Worm (Caenorhabditis elegans) whole organism, young adult: Measurements from ENCODE around the gene ubc-26.
A peak's percentile ranks its signal among the peaks of the same experiment; 100 is the strongest.

ENCODE experiments used
- B0019.2 ChIP-seq: fragments of 200-800 bp; sonication (Bioruptor generic); conservative IDR thresholded peaks from 2 replicates; pipeline ENCODE4 v1.3.6; 2022; ENCODE audit warnings: missing genetic modification reagents, missing genetic modification characterization, missing compliant biosample characterization
- B0035.1 ChIP-seq: sonication (generic microtip); optimal IDR thresholded peaks from 2 replicates; lab custom pipeline; 2016; ENCODE audit warnings: missing genetic modification characterization, mild to moderate bottlenecking, missing compliant biosample characterization, missing genotype, missing genetic modification reagents
- B0261.1 ChIP-seq: sonication (generic microtip); optimal IDR thresholded peaks from 2 replicates; lab custom pipeline; 2016; ENCODE audit warnings: mild to moderate bottlenecking, missing genetic modification characterization, moderate library complexity, missing compliant biosample characterization
- D2030.7 ChIP-seq: fragments of 200-800 bp; sonication (Bioruptor generic); IDR thresholded peaks from 2 replicates; pipeline ENCODE4 v1.3.6; 2022; ENCODE audit warnings: missing genetic modification reagents, missing genetic modification characterization, missing compliant biosample characterization
- F22D6.2 ChIP-seq: sonication (generic microtip); optimal IDR thresholded peaks from 2 replicates; lab custom pipeline; 2016; ENCODE audit warnings: mild to moderate bottlenecking, missing genetic modification characterization, missing compliant biosample characterization
- F23B12.7 ChIP-seq: sonication (generic microtip); optimal IDR thresholded peaks from 2 replicates; lab custom pipeline; 2017; ENCODE audit warnings: missing genetic modification characterization, mild to moderate bottlenecking, missing compliant biosample characterization, antibody characterized with exemption, moderate library complexity; ENCODE audit not compliant: insufficient read depth
- F37B4.10 ChIP-seq: fragments of 200-800 bp; sonication (Bioruptor generic); IDR thresholded peaks from 2 replicates; pipeline ENCODE4 v1.3.6; 2022; ENCODE audit warnings: missing genetic modification characterization, missing compliant biosample characterization
- F57A8.1 ChIP-seq: fragments of 200-800 bp; sonication (Bioruptor generic); optimal IDR thresholded peaks from 2 replicates; lab custom pipeline; 2018; ENCODE audit warnings: mild to moderate bottlenecking, missing genetic modification characterization, moderate library complexity, missing compliant biosample characterization
- F57C9.4 ChIP-seq: sonication (generic microtip); optimal IDR thresholded peaks from 2 replicates; lab custom pipeline; 2017; ENCODE audit warnings: mild to moderate bottlenecking, missing genetic modification characterization, missing compliant biosample characterization
- K11D2.4 ChIP-seq: fragments of 200-800 bp; sonication (Bioruptor generic); IDR thresholded peaks from 2 replicates; pipeline ENCODE4 v1.3.6; 2022; ENCODE audit warnings: missing genetic modification reagents, missing genetic modification characterization, missing compliant biosample characterization
- T07F8.4 ChIP-seq: sonication (generic microtip); optimal IDR thresholded peaks from 2 replicates; lab custom pipeline; 2016; ENCODE audit warnings: mild to moderate bottlenecking, missing genetic modification characterization, moderate library complexity, missing compliant biosample characterization
- Y53F4B.3 ChIP-seq: fragments of 200-800 bp; sonication (Bioruptor generic); IDR thresholded peaks from 2 replicates; pipeline ENCODE4 v1.3.6; 2022; ENCODE audit warnings: missing genetic modification reagents, missing genetic modification characterization, missing compliant biosample characterization
- Y67H2A.10 ChIP-seq: fragments of 200-800 bp; sonication (Bioruptor generic); conservative IDR thresholded peaks from 2 replicates; pipeline ENCODE4 v1.3.6; 2022; ENCODE audit warnings: missing genetic modification reagents, missing genetic modification characterization, missing compliant biosample characterization
- Y79H2A.3 ChIP-seq: fragments of 200-800 bp; sonication (Bioruptor generic); conservative IDR thresholded peaks from 2 replicates; pipeline ENCODE4 v1.3.6; 2022; ENCODE audit warnings: missing genetic modification reagents, missing genetic modification characterization, missing compliant biosample characterization
- Y95B8A.8 ChIP-seq: fragments of 200-800 bp; sonication (Bioruptor generic); IDR thresholded peaks from 2 replicates; pipeline ENCODE4 v1.3.6; 2022; ENCODE audit warnings: missing genetic modification reagents, missing genetic modification characterization, missing compliant biosample characterization
- atf-7 ChIP-seq: sonication (generic microtip); optimal IDR thresholded peaks from 2 replicates; lab custom pipeline; 2017; ENCODE audit warnings: mild to moderate bottlenecking, missing genetic modification characterization, missing compliant biosample characterization
- bed-2 ChIP-seq: fragments of 200-800 bp; sonication (Bioruptor generic); IDR thresholded peaks from 2 replicates; pipeline ENCODE4 v1.3.6; 2022; ENCODE audit warnings: missing genetic modification reagents, missing genetic modification characterization, missing compliant biosample characterization
- ceh-100 ChIP-seq: fragments of 200-800 bp; sonication (Bioruptor generic); IDR thresholded peaks from 2 replicates; pipeline ENCODE4 v1.3.6; 2022; ENCODE audit warnings: missing genetic modification reagents, missing genetic modification characterization, missing compliant biosample characterization
- die-1 ChIP-seq: sonication (generic microtip); optimal IDR thresholded peaks from 2 replicates; lab custom pipeline; 2016; ENCODE audit warnings: missing genotype, mild to moderate bottlenecking, missing genetic modification characterization, missing compliant biosample characterization
- dox-1 ChIP-seq: fragments of 200-800 bp; sonication (Bioruptor generic); IDR thresholded peaks from 2 replicates; pipeline ENCODE4 v1.3.6; 2022; ENCODE audit warnings: missing genetic modification reagents, missing genetic modification characterization, missing compliant biosample characterization
- dpl-1 ChIP-seq: fragments of 150-350 bp; optimal IDR thresholded peaks from 2 replicates; lab custom pipeline; 2014; ENCODE audit warnings: missing biosample characterization, missing genetic modification reagents, missing genetic modification characterization
- ekl-4 ChIP-seq: fragments of 200-800 bp; sonication (Bioruptor generic); IDR thresholded peaks from 2 replicates; pipeline ENCODE4 v1.3.6; 2022; ENCODE audit warnings: missing genetic modification reagents, missing genetic modification characterization, missing compliant biosample characterization
- ets-4 ChIP-seq: fragments of 200-800 bp; sonication (Bioruptor generic); optimal IDR thresholded peaks from 2 replicates; lab custom pipeline; 2018; ENCODE audit warnings: mild to moderate bottlenecking, missing genetic modification characterization, missing compliant biosample characterization
- fkh-3 ChIP-seq: sonication (generic microtip); optimal IDR thresholded peaks from 2 replicates; lab custom pipeline; 2016; ENCODE audit warnings: mild to moderate bottlenecking, missing genetic modification characterization, missing compliant biosample characterization
- hlh-12 ChIP-seq: sonication (generic microtip); optimal IDR thresholded peaks from 2 replicates; lab custom pipeline; 2016; ENCODE audit warnings: missing genetic modification characterization, missing compliant biosample characterization
- hrde-1 ChIP-seq: sonication (generic microtip); optimal IDR thresholded peaks from 2 replicates; lab custom pipeline; 2016; ENCODE audit warnings: missing genetic modification characterization, mild to moderate bottlenecking, missing compliant biosample characterization, moderate library complexity, missing genotype, missing genetic modification reagents, borderline replicate concordance
- let-607 ChIP-seq, 2 experiments: fragments of 200-800 bp in 1 of 2; sonication (Bioruptor generic) in 1 of 2; sonication (generic microtip) in 1 of 2; optimal IDR thresholded peaks; 2 replicates each; lab custom pipeline; 2016 to 2018; ENCODE audit warnings: mild to moderate bottlenecking in 2 of 2, missing compliant biosample characterization in 2 of 2, missing genetic modification characterization in 2 of 2, moderate library complexity in 2 of 2, missing genotype in 1 of 2
- lin-54 ChIP-seq: fragments of 200-800 bp; sonication (Bioruptor generic); optimal IDR thresholded peaks from 2 replicates; lab custom pipeline; 2018; ENCODE audit warnings: mild to moderate bottlenecking, missing genetic modification characterization, missing compliant biosample characterization
- lsy-27 ChIP-seq: sonication (generic microtip); optimal IDR thresholded peaks from 2 replicates; lab custom pipeline; 2017; ENCODE audit warnings: missing genetic modification characterization, mild to moderate bottlenecking, missing compliant biosample characterization, antibody characterized with exemption, missing genotype, borderline replicate concordance; ENCODE audit not compliant: insufficient read depth
- mes-4 ChIP-seq: sonication (generic microtip); optimal IDR thresholded peaks from 2 replicates; lab custom pipeline; 2016; ENCODE audit warnings: missing genotype, missing genetic modification characterization, missing compliant biosample characterization
- mxl-1 ChIP-seq: sonication (generic microtip); optimal IDR thresholded peaks from 2 replicates; lab custom pipeline; 2016; ENCODE audit warnings: missing genetic modification characterization, missing compliant biosample characterization
- nfyb-1 ChIP-seq: fragments of 200-800 bp; sonication (Bioruptor generic); IDR thresholded peaks from 2 replicates; pipeline ENCODE4 v1.3.6; 2022; ENCODE audit warnings: missing genetic modification reagents, missing genetic modification characterization, missing compliant biosample characterization
- nhr-80 ChIP-seq: sonication (generic microtip); optimal IDR thresholded peaks from 2 replicates; lab custom pipeline; 2016; ENCODE audit warnings: missing genetic modification characterization, missing compliant biosample characterization
- nhr-90 ChIP-seq: sonication (generic microtip); optimal IDR thresholded peaks from 2 replicates; lab custom pipeline; 2016; ENCODE audit warnings: missing genotype, mild to moderate bottlenecking, missing genetic modification characterization, missing compliant biosample characterization
- pha-4 ChIP-seq: fragments of 150-350 bp; sonication (generic microtip); optimal IDR thresholded peaks from 2 replicates; lab custom pipeline; 2014; ENCODE audit warnings: missing biosample characterization, missing genetic modification reagents, missing genetic modification characterization
- rcor-1 ChIP-seq: fragments of 200-800 bp; sonication (Bioruptor generic); IDR thresholded peaks from 2 replicates; pipeline ENCODE4 v1.3.6; 2022; ENCODE audit warnings: missing genetic modification reagents, missing genetic modification characterization, missing compliant biosample characterization
- rec-8 ChIP-seq, 2 experiments: sonication (generic microtip); optimal IDR thresholded peaks; 2 replicates each; lab custom pipeline; 2016; ENCODE audit warnings: mild to moderate bottlenecking in 2 of 2, missing genetic modification characterization in 2 of 2, missing genetic modification reagents in 2 of 2, missing genotype in 2 of 2, missing biosample characterization in 1 of 2, missing compliant biosample characterization in 1 of 2, moderate library complexity in 1 of 2
- snpc-1.3 ChIP-seq: sonication (generic microtip); optimal IDR thresholded peaks from 2 replicates; lab custom pipeline; 2017; ENCODE audit warnings: missing genetic modification characterization, mild to moderate bottlenecking, missing compliant biosample characterization, antibody characterized with exemption, moderate library complexity, missing genotype, missing genetic modification reagents; ENCODE audit not compliant: insufficient read depth
- snpc-4 ChIP-seq, 5 experiments: fragments of 150-350 bp in 1 of 5; sonication (generic microtip) in 4 of 5; optimal IDR thresholded peaks; 2 replicates each; lab custom pipeline; 2014 to 2018; ENCODE audit warnings: missing genetic modification characterization in 5 of 5, missing biosample characterization in 3 of 5, antibody characterized with exemption in 2 of 5, mild to moderate bottlenecking in 2 of 5, missing compliant biosample characterization in 2 of 5, missing genotype in 2 of 5, moderate library complexity in 2 of 5, missing genetic modification reagents in 1 of 5
- somi-1 ChIP-seq: fragments of 200-800 bp; sonication (Bioruptor generic); optimal IDR thresholded peaks from 2 replicates; lab custom pipeline; 2018; ENCODE audit warnings: mild to moderate bottlenecking, missing genetic modification characterization, missing compliant biosample characterization
- sptf-2 ChIP-seq: fragments of 200-800 bp; sonication (Bioruptor generic); optimal IDR thresholded peaks from 2 replicates; lab custom pipeline; 2018; ENCODE audit warnings: mild to moderate bottlenecking, missing genetic modification characterization, missing compliant biosample characterization
- tlf-1 ChIP-seq: fragments of 200-800 bp; sonication (Bioruptor generic); optimal IDR thresholded peaks from 2 replicates; lab custom pipeline; 2018; ENCODE audit warnings: mild to moderate bottlenecking, missing genetic modification characterization, missing compliant biosample characterization
- xnd-1 ChIP-seq: sonication (generic microtip); optimal IDR thresholded peaks from 2 replicates; lab custom pipeline; 2016; ENCODE audit warnings: missing genotype, missing genetic modification reagents, missing genetic modification characterization, missing compliant biosample characterization
- zim-3 ChIP-seq: sonication (generic microtip); optimal IDR thresholded peaks from 2 replicates; lab custom pipeline; 2017; ENCODE audit warnings: mild to moderate bottlenecking, missing genetic modification characterization, moderate library complexity, missing compliant biosample characterization
- ztf-25 ChIP-seq: fragments of 200-800 bp; sonication (Bioruptor generic); IDR thresholded peaks from 2 replicates; pipeline ENCODE4 v1.3.6; 2022; ENCODE audit warnings: missing genetic modification reagents, missing genetic modification characterization, missing compliant biosample characterization
- ztf-3 ChIP-seq: fragments of 200-800 bp; sonication (Bioruptor generic); optimal IDR thresholded peaks from 2 replicates; lab custom pipeline; 2018; ENCODE audit warnings: mild to moderate bottlenecking, missing genetic modification characterization, missing compliant biosample characterization

Gene ubc-26

DNA sequence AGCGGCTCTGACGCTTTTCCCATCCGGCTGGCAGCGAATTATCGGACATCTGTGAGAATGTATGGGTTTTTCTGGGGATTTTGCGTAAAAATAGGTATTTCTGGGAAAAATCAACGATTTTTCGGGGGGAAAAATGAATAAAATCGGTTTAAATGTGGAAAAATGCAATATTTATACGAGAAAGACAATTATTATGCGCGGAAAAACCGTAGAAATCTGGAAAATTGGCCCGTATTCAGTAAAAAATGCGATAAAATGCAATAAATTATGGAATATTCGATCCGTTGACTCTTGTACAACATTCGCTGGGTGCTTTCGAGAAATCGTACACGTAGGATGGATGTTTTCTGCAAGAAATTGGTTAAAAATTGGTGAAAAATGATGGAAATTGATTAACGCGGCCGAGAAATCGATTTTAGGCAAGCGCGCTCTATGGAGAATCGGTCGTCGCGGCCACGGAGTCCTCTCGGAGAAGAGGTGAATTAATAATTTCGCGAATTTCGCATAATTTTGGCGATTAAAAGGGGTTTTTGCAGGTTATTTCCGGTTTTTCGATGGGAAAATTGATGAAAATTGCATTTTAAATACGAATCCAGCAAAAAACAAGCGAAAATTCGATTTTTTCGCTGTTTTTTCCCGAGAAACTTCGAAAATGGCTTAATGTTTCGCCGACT lies 11.1 kb downstream of the ubc-26 start, which contains the start of gene pinn-1:
Gene pinn-1 (minus strand): TSS at position 51 of the 674 bp plus-strand sequence.
- TF ChIP-seq dox-1 (GFP tag; lab: Robert Waterston, UW) = peak; percentile 94
- TF ChIP-seq mes-4 (tag; lab: Kevin White, UChicago) = no peak
- TF ChIP-seq ztf-25 (GFP tag; lab: Robert Waterston, UW) = 0 out of 2 replicates have a peak, but pooled peaks have one; percentile 31
- no peak for TF ChIP-seq Y79H2A.3 (GFP tag; lab: Robert Waterston, UW)
- TF ChIP-seq nhr-80 = peak; percentile 4
- TF ChIP-seq ets-4 = no peak
- no peak for TF ChIP-seq pha-4 (tag; lab: Kevin White, UChicago)
- peak; percentile 63; the same call in 1 of the 2 replicates for TF ChIP-seq B0019.2 (GFP tag; lab: Robert Waterston, UW)
- TF ChIP-seq ceh-100 (GFP tag; lab: Robert Waterston, UW) = peak; percentile 85
- TF ChIP-seq snpc-4 (GFP tag; optimal IDR thresholded peaks at IDR 0.05; lab: Kevin White, UChicago) = no peak
- peak; percentile 29 to 76 (median 45) for TF ChIP-seq snpc-4 (tag; optimal IDR thresholded peaks at IDR 0.05; lab: Kevin White, UChicago)
- TF ChIP-seq Y67H2A.10 (GFP tag; lab: Robert Waterston, UW) = peak; percentile 70; the same call in 1 of the 2 replicates
- TF ChIP-seq rec-8 (tag; optimal IDR thresholded peaks at IDR 0.05; lab: Kevin White, UChicago) = peak; percentile 28 to 56
- TF ChIP-seq T07F8.4 (tag; lab: Kevin White, UChicago) = no peak
- no peak for TF ChIP-seq F37B4.10 (GFP tag; lab: Robert Waterston, UW)
- TF ChIP-seq zim-3 (tag; lab: Kevin White, UChicago) = peak; percentile 60
- TF ChIP-seq Y53F4B.3 (GFP tag; lab: Robert Waterston, UW) = peak; percentile 10; the same call in 1 of the 2 replicates
- peak; percentile 77 for TF ChIP-seq Y95B8A.8 (GFP tag; lab: Robert Waterston, UW)
- peak; percentile 81 for TF ChIP-seq lin-54 (GFP tag; lab: Kevin White, UChicago)
- no peak for TF ChIP-seq fkh-3 (tag; lab: Kevin White, UChicago)
- TF ChIP-seq bed-2 (GFP tag; lab: Robert Waterston, UW) = peak; percentile 97
- TF ChIP-seq hlh-12 (tag; lab: Kevin White, UChicago) = no peak
- peak; percentile 21 for TF ChIP-seq B0261.1 (tag; lab: Kevin White, UChicago)
- peak; percentile 91 for TF ChIP-seq rcor-1 (GFP tag; lab: Robert Waterston, UW)
- peak; percentile 89 for TF ChIP-seq K11D2.4
- TF ChIP-seq dpl-1 (GFP tag; lab: Kevin White, UChicago) = peak; percentile 47
- TF ChIP-seq hrde-1 (tag; lab: Kevin White, UChicago) = no peak
- TF ChIP-seq tlf-1 (GFP tag; lab: Kevin White, UChicago) = peak; percentile 67
- TF ChIP-seq F57A8.1 (GFP tag; lab: Kevin White, UChicago) = no peak
- no peak for TF ChIP-seq die-1 (tag; lab: Kevin White, UChicago)
- no peak for TF ChIP-seq somi-1
- TF ChIP-seq nhr-90 (tag; lab: Kevin White, UChicago) = no peak
- TF ChIP-seq F22D6.2 = peak; percentile 66
- peak; percentile 45 for TF ChIP-seq F23B12.7 (tag; lab: Kevin White, UChicago)
- TF ChIP-seq ztf-3 = no peak
- peak; percentile 61 for TF ChIP-seq F57C9.4 (tag; lab: Kevin White, UChicago)
- peak; percentile 37 for TF ChIP-seq xnd-1 (tag; lab: Kevin White, UChicago)
- peak; percentile 68 for TF ChIP-seq ekl-4
- TF ChIP-seq let-607 (tag; optimal IDR thresholded peaks at IDR 0.05; lab: Kevin White, UChicago) = no peak
- TF ChIP-seq nfyb-1 (GFP tag; lab: Robert Waterston, UW) = peak; percentile 92
- peak; percentile 68 for TF ChIP-seq atf-7
- TF ChIP-seq sptf-2 (GFP tag; lab: Kevin White, UChicago) = peak; percentile 62
- no peak for TF ChIP-seq lsy-27 (tag; lab: Kevin White, UChicago)
- TF ChIP-seq mxl-1 (tag; lab: Kevin White, UChicago) = no peak
- no peak for TF ChIP-seq snpc-1.3 (tag; lab: Kevin White, UChicago)
- TF ChIP-seq D2030.7 (GFP tag; lab: Robert Waterston, UW) = peak; percentile 90
- TF ChIP-seq B0035.1 (tag; lab: Kevin White, UChicago) = no peak
